Worm (Caenorhabditis elegans): ENCODE data around the gene C13F10.6.

C13F10.6 gene

ce11 chrV:7237133-7237532 lies 16.3 kb upstream of the C13F10.6 start, which contains the start of gene hyls-1:
hyls-1 (plus strand) TSS chrV:7237381.
- TF ChIP-seq aha-1 (tag; optimal IDR thresholded peaks at IDR 0.05) (no peak), C16A3.4 (tag; optimal IDR thresholded peaks at IDR 0.05) (peak; percentile 89), pax-3 (tag; optimal IDR thresholded peaks at IDR 0.05) (no peak), blmp-1 (tag; optimal IDR thresholded peaks at IDR 0.05) (peak; percentile 73), egl-13 (tag; optimal IDR thresholded peaks at IDR 0.05) (peak; percentile 69), nhr-19 (GFP tag; conservative IDR thresholded peaks at IDR 0.05) (peak; percentile 91), unc-86 (tag; optimal IDR thresholded peaks at IDR 0.05) (peak; percentile 81), swsn-7 (tag; optimal IDR thresholded peaks at IDR 0.05) (peak; percentile 85), unc-30 (tag; optimal IDR thresholded peaks at IDR 0.05) (no peak), nhr-20 (tag; optimal IDR thresholded peaks at IDR 0.05) (peak; percentile 91), ceh-90 (tag; optimal IDR thresholded peaks at IDR 0.05) (no peak), dsc-1 (tag; optimal IDR thresholded peaks at IDR 0.05) (peak; percentile 82), isw-1 (GFP tag; IDR thresholded peaks at IDR 0.05) (peak; percentile 88), irx-1 (tag; optimal IDR thresholded peaks at IDR 0.05) (peak; percentile 86), dpl-1 (GFP tag; optimal IDR thresholded peaks at IDR 0.05) (peak; percentile 94 to 95 (median 95)), elt-2 (tag; optimal IDR thresholded peaks at IDR 0.05) (peak; percentile 15), lin-13 (GFP tag; optimal IDR thresholded peaks at IDR 0.05) (peak; percentile 82), lir-3 (tag; optimal IDR thresholded peaks at IDR 0.05; ENCODE audit: poor library complexity) (peak; percentile 74), lin-39 (tag; optimal IDR thresholded peaks at IDR 0.05) (peak; percentile 74), aly-2 (tag; optimal IDR thresholded peaks at IDR 0.05) (peak; percentile 32), xbp-1 (tag; optimal IDR thresholded peaks at IDR 0.05) (peak; percentile 88), ets-5 (GFP tag; IDR thresholded peaks at IDR 0.05) (no peak), fkh-8 (tag; optimal IDR thresholded peaks at IDR 0.05) (peak; percentile 68), ceh-63 (GFP tag; optimal IDR thresholded peaks at IDR 0.05) (no peak), egl-27 (tag; optimal IDR thresholded peaks at IDR 0.05) (no peak), rnt-1 (tag; optimal IDR thresholded peaks at IDR 0.05) (peak; percentile 90), unc-62 (GFP tag; optimal IDR thresholded peaks at IDR 0.05) (no peak), ama-1 (optimal IDR thresholded peaks at IDR 0.05) (no peak), F16B12.6 (tag; optimal IDR thresholded peaks at IDR 0.05) (peak; percentile 40), efl-3 (GFP tag; optimal IDR thresholded peaks at IDR 0.05) (no peak), fkh-10 (GFP tag; optimal IDR thresholded peaks at IDR 0.05) (peak; percentile 37), sptf-1 (tag; optimal IDR thresholded peaks at IDR 0.05) (no peak), nhr-47 (tag; optimal IDR thresholded peaks at IDR 0.05) (peak; percentile 92), zag-1 (tag; optimal IDR thresholded peaks at IDR 0.05) (no peak), nhr-77 (tag; optimal IDR thresholded peaks at IDR 0.05) (peak; percentile 59), tlp-1 (tag; optimal IDR thresholded peaks at IDR 0.05) (no peak), skn-1 (tag; optimal IDR thresholded peaks at IDR 0.05) (peak; percentile 95), pqm-1 (tag; optimal IDR thresholded peaks at IDR 0.05) (no peak), lin-35 (GFP tag; optimal IDR thresholded peaks at IDR 0.05) (peak; percentile 94 to 97), nhr-12 (tag; optimal IDR thresholded peaks at IDR 0.05) (no peak), ceh-82 (tag; optimal IDR thresholded peaks at IDR 0.05) (peak; percentile 62 to 92 (median 77)), grh-1 (GFP tag; IDR thresholded peaks at IDR 0.05) (peak; percentile 77), fos-1 (tag; optimal IDR thresholded peaks at IDR 0.05) (peak; percentile 52), C04F5.9 (tag; optimal IDR thresholded peaks at IDR 0.05) (peak; percentile 48), nhr-90 (tag; optimal IDR thresholded peaks at IDR 0.05; ENCODE audit: poor library complexity) (peak; percentile 89), ceh-8 (GFP tag; optimal IDR thresholded peaks at IDR 0.05) (peak; percentile 44), Y116A8C.19 (tag; optimal IDR thresholded peaks at IDR 0.05; ENCODE audit: borderline replicate concordance) (no peak), jun-1 (tag; optimal IDR thresholded peaks at IDR 0.05) (peak; percentile 64), C34B4.2 (tag; optimal IDR thresholded peaks at IDR 0.05) (no peak), snu-23 (GFP tag; optimal IDR thresholded peaks at IDR 0.05) (peak; percentile 92), mep-1 (tag; optimal IDR thresholded peaks at IDR 0.05) (peak; percentile 80), unc-130 (tag; optimal IDR thresholded peaks at IDR 0.05) (peak; percentile 78), nhr-76 (tag; optimal IDR thresholded peaks at IDR 0.05) (no peak), ceh-88 (GFP tag; IDR thresholded peaks at IDR 0.05) (peak; percentile 74; the same call in 1 of the 2 replicates)
